Worm (Caenorhabditis elegans) whole organism, late embryonic: Measurements from ENCODE around the gene prk-2.

Experiments
- F13H6.1 ChIP-seq: sonication (generic microtip); optimal IDR thresholded peaks from 2 replicates; lab custom pipeline; 2016; ENCODE audit warnings: missing genetic modification characterization, missing compliant biosample characterization
- ama-1 ChIP-seq: fragments of 150-350 bp; optimal IDR thresholded peaks from 2 replicates; lab custom pipeline; 2014
- ceh-24 ChIP-seq: sonication (generic microtip); optimal IDR thresholded peaks from 2 replicates; lab custom pipeline; 2016; ENCODE audit warnings: mild to moderate bottlenecking, missing genetic modification characterization, missing compliant biosample characterization
- ets-4 ChIP-seq: sonication (generic microtip); optimal IDR thresholded peaks from 2 replicates; lab custom pipeline; 2016; ENCODE audit warnings: missing genetic modification characterization, missing compliant biosample characterization
- fkh-10 ChIP-seq: fragments of 150-350 bp; optimal IDR thresholded peaks from 2 replicates; lab custom pipeline; 2014; ENCODE audit warnings: missing biosample characterization, missing genetic modification reagents, missing genetic modification characterization
- nfya-1 ChIP-seq: sonication (generic microtip); optimal IDR thresholded peaks from 2 replicates; lab custom pipeline; 2017; ENCODE audit warnings: missing genetic modification characterization, mild to moderate bottlenecking, missing compliant biosample characterization, antibody characterized with exemption, moderate library complexity
- npax-4 ChIP-seq: sonication (generic microtip); optimal IDR thresholded peaks from 2 replicates; lab custom pipeline; 2016; ENCODE audit warnings: missing genetic modification characterization, missing compliant biosample characterization
- ref-2 ChIP-seq: sonication (generic microtip); optimal IDR thresholded peaks from 2 replicates; lab custom pipeline; 2016; ENCODE audit warnings: missing genetic modification characterization, missing compliant biosample characterization
- rnt-1 ChIP-seq: sonication (generic microtip); optimal IDR thresholded peaks from 2 replicates; lab custom pipeline; 2016; ENCODE audit warnings: missing genetic modification characterization, missing compliant biosample characterization
- sox-4 ChIP-seq: sonication (generic microtip); optimal IDR thresholded peaks from 2 replicates; lab custom pipeline; 2017; ENCODE audit warnings: mild to moderate bottlenecking, missing genetic modification characterization, inconsistent platforms, missing compliant biosample characterization
- syd-9 ChIP-seq: sonication (generic microtip); optimal IDR thresholded peaks from 2 replicates; lab custom pipeline; 2016; ENCODE audit warnings: mild to moderate bottlenecking, missing genetic modification characterization, moderate library complexity, missing compliant biosample characterization
- ttx-3 ChIP-seq: sonication (generic microtip); optimal IDR thresholded peaks from 2 replicates; lab custom pipeline; 2016; ENCODE audit warnings: missing genetic modification reagents, missing genetic modification characterization, missing compliant biosample characterization
- unc-55 ChIP-seq: sonication (generic microtip); optimal IDR thresholded peaks from 2 replicates; lab custom pipeline; 2017; ENCODE audit warnings: missing biosample characterization, missing genetic modification reagents, missing genetic modification characterization

- TF ChIP-seq unc-55 (no peak), npax-4 (tag; lab: Kevin White, UChicago) (no peak), fkh-10 (no peak), ref-2 (tag; lab: Kevin White, UChicago) (no peak), F13H6.1 (tag; lab: Kevin White, UChicago) (no peak), ama-1 (lab: Kevin White, UChicago) (no peak), ttx-3 (tag; lab: Kevin White, UChicago) (no peak), nfya-1 (tag; lab: Kevin White, UChicago) (no peak), sox-4 (tag; lab: Kevin White, UChicago) (no peak), ets-4 (tag; lab: Kevin White, UChicago) (no peak), rnt-1 (tag; lab: Kevin White, UChicago) (no peak), syd-9 (no peak), ceh-24 (tag; lab: Kevin White, UChicago) (no peak)
Measured at ce11 chrIII:3349061-3349460, 20.9 kb downstream of the prk-2 start.
